In genomic region chrIII:13607833-13608232, ce11 we compare ENCODE assay signal across 3 worm cellular contexts.
TF ChIP-seq lines count a peak whose summit lies in the region.

Gene shpk-1 (plus strand): TSS chrIII:13608020.

TF ChIP-seq in whole organism, L1 larva, 84 proteins besides CTCF, POLR2A, EP300 and RAD21 (continued from another document):
- TF ChIP-seq ceh-63 (GFP tag; optimal IDR thresholded peaks at IDR 0.05; lab: Kevin White, UChicago): no peak
TF ChIP-seq in whole organism, L1 larva: peak in this region for 5.

TF ChIP-seq in whole organism, L4 larva, 104 proteins besides CTCF, POLR2A, EP300 and RAD21 (continued from another document):
- TF ChIP-seq nhr-102 (tag; optimal IDR thresholded peaks at IDR 0.05; lab: Kevin White, UChicago) (peak; percentile 73), lin-15B (tag; optimal IDR thresholded peaks at IDR 0.05; lab: Kevin White, UChicago) (no peak), dmd-6 (GFP tag; IDR thresholded peaks at IDR 0.05; lab: Robert Waterston, UW) (peak; percentile 84), nhr-48 (tag; optimal IDR thresholded peaks at IDR 0.05; lab: Kevin White, UChicago) (peak; percentile 43), lin-1 (GFP tag; IDR thresholded peaks at IDR 0.05; lab: Robert Waterston, UW) (peak; percentile 37; the same call in 1 of the 2 replicates), zfp-2 (tag; optimal IDR thresholded peaks at IDR 0.05; lab: Kevin White, UChicago) (no peak), pqm-1 (tag; optimal IDR thresholded peaks at IDR 0.05; lab: Kevin White, UChicago) (peak; percentile 94)

TF ChIP-seq in whole organism, young adult, 124 proteins besides CTCF, POLR2A, EP300 and RAD21 (continued from another document):
- TF ChIP-seq F57A8.1 (GFP tag; optimal IDR thresholded peaks at IDR 0.05; lab: Kevin White, UChicago): no peak
- TF ChIP-seq ama-1 (optimal IDR thresholded peaks at IDR 0.05; lab: Kevin White, UChicago): no peak
- no peak for TF ChIP-seq ama-1 (GFP tag; optimal IDR thresholded peaks at IDR 0.05; lab: Kevin White, UChicago)
- no peak for TF ChIP-seq nfya-2 (GFP tag; IDR thresholded peaks at IDR 0.05; lab: Robert Waterston, UW)
- peak; percentile 77 for TF ChIP-seq atf-7 (tag; optimal IDR thresholded peaks at IDR 0.05; lab: Kevin White, UChicago)
- TF ChIP-seq madf-8 (GFP tag; conservative IDR thresholded peaks at IDR 0.05; lab: Robert Waterston, UW): no peak
- no peak for TF ChIP-seq mcd-1 (GFP tag; IDR thresholded peaks at IDR 0.05; lab: Robert Waterston, UW)
- TF ChIP-seq tlf-1 (GFP tag; optimal IDR thresholded peaks at IDR 0.05; lab: Kevin White, UChicago): no peak
- TF ChIP-seq hrde-1 (tag; optimal IDR thresholded peaks at IDR 0.05; lab: Kevin White, UChicago; ENCODE audit: borderline replicate concordance): no peak
- no peak for TF ChIP-seq mel-28 (tag; optimal IDR thresholded peaks at IDR 0.05; lab: Kevin White, UChicago; ENCODE audit: borderline replicate concordance)
- TF ChIP-seq F23B12.7 (tag; optimal IDR thresholded peaks at IDR 0.05; lab: Kevin White, UChicago; ENCODE audit: insufficient read depth): no peak
- TF ChIP-seq tbp1 (GFP tag; optimal IDR thresholded peaks at IDR 0.05; lab: Kevin White, UChicago): peak; percentile 32
- peak; percentile 64; the same call in 1 of the 2 replicates for TF ChIP-seq nfyb-1 (GFP tag; IDR thresholded peaks at IDR 0.05; lab: Robert Waterston, UW)
- no peak for TF ChIP-seq B0019.2 (GFP tag; conservative IDR thresholded peaks at IDR 0.05; lab: Robert Waterston, UW)
- no peak for TF ChIP-seq repo-1 (tag; optimal IDR thresholded peaks at IDR 0.05; lab: Kevin White, UChicago)
- no peak for TF ChIP-seq attf-3 (GFP tag; conservative IDR thresholded peaks at IDR 0.05; lab: Robert Waterston, UW)
- TF ChIP-seq snpc-1.1 (tag; optimal IDR thresholded peaks at IDR 0.05; lab: Kevin White, UChicago; ENCODE audit: insufficient read depth): no peak
- TF ChIP-seq F55B11.4 (tag; optimal IDR thresholded peaks at IDR 0.05; lab: Kevin White, UChicago; ENCODE audit: borderline replicate concordance, insufficient read depth): no peak
- TF ChIP-seq hmg-1.2 (GFP tag; IDR thresholded peaks at IDR 0.05; lab: Robert Waterston, UW): no peak
- no peak for TF ChIP-seq T26A5.8 (tag; optimal IDR thresholded peaks at IDR 0.05; lab: Kevin White, UChicago)
- TF ChIP-seq ets-4 (GFP tag; optimal IDR thresholded peaks at IDR 0.05; lab: Kevin White, UChicago): no peak
- no peak for TF ChIP-seq K11D2.4 (GFP tag; IDR thresholded peaks at IDR 0.05; lab: Robert Waterston, UW)
- TF ChIP-seq tbx-9 (tag; optimal IDR thresholded peaks at IDR 0.05; lab: Kevin White, UChicago; ENCODE audit: borderline replicate concordance): no peak
- peak; percentile 81 for TF ChIP-seq nhr-80 (tag; optimal IDR thresholded peaks at IDR 0.05; lab: Kevin White, UChicago)
- TF ChIP-seq ztf-18 (tag; optimal IDR thresholded peaks at IDR 0.05; lab: Kevin White, UChicago): no peak
- 0 out of 2 replicates have a peak, but pooled peaks have one; percentile 22 for TF ChIP-seq B0336.3 (GFP tag; IDR thresholded peaks at IDR 0.05; lab: Robert Waterston, UW)
- no peak for TF ChIP-seq ceh-100 (GFP tag; IDR thresholded peaks at IDR 0.05; lab: Robert Waterston, UW)
